Fruit fly (Drosophila melanogaster): ENCODE data around the gene CG44098.

Gene CG44098

DNA sequence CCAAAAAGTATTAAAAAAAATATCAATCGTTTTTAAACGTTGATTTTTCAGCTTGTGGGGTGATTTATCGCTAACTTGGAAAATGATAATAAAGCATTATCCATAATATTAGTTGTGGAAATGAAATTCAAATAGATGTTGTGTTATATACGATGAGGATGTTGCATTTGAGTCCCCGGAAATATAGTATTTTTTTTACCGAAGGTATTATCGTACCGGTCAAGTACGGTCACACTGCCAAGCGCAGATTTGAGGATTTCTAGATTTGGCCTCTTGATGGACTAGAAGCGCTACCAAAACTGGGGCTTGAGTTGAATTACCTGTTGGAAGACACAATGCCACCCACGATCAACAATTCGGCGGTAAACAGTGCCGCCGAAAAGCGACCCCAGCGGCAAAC, 2.4 kb upstream of the CG44098 start (continued):
- TF ChIP-seq CG6683 (GFP tag; optimal IDR thresholded peaks at IDR 0.05): no peak
- no peak for TF ChIP-seq ato (GFP tag; IDR thresholded peaks at IDR 0.05; ENCODE audit: partially characterized antibody)
- no peak for TF ChIP-seq CG12236 (GFP tag; optimal IDR thresholded peaks at IDR 0.05)
- TF ChIP-seq Hand (GFP tag; optimal IDR thresholded peaks at IDR 0.05): no peak
- TF ChIP-seq ap (GFP tag; IDR thresholded peaks at IDR 0.05): no peak
- no peak for TF ChIP-seq CG4404 (GFP tag; IDR thresholded peaks at IDR 0.05)
- TF ChIP-seq HHEX (GFP tag; optimal IDR thresholded peaks at IDR 0.05): peak; percentile 25
- TF ChIP-seq CG17385 (GFP tag; optimal IDR thresholded peaks at IDR 0.05): no peak
- peak; percentile 54 for TF ChIP-seq Rfx (GFP tag; IDR thresholded peaks at IDR 0.05)
- TF ChIP-seq Hmr (GFP tag; optimal IDR thresholded peaks at IDR 0.05): peak; percentile 57
- TF ChIP-seq CG14965 (GFP tag; optimal IDR thresholded peaks at IDR 0.05; ENCODE audit: borderline replicate concordance): no peak
- TF ChIP-seq CG13775 (GFP tag; optimal IDR thresholded peaks at IDR 0.05): peak; percentile 44
- TF ChIP-seq CG5953 (GFP tag; IDR thresholded peaks at IDR 0.05): no peak
- peak; percentile 40 for TF ChIP-seq BEAF-32 (GFP tag; optimal IDR thresholded peaks at IDR 0.05)
- TF ChIP-seq slbo (GFP tag; IDR thresholded peaks at IDR 0.05): peak; percentile 59; the same call in 1 of the 2 replicates
- peak; percentile 58; the same call in 1 of the 3 replicates for TF ChIP-seq zfh1 (GFP tag; IDR thresholded peaks at IDR 0.05)
- TF ChIP-seq Ptx1 (GFP tag; IDR thresholded peaks at IDR 0.05): peak; percentile 40; the same call in 1 of the 2 replicates
- peak; percentile 26 for TF ChIP-seq CG8924 (tag; optimal IDR thresholded peaks at IDR 0.05)
- TF ChIP-seq Dek (tag; optimal IDR thresholded peaks at IDR 0.05): peak; percentile 11
- TF ChIP-seq Xbp1 (GFP tag; optimal IDR thresholded peaks at IDR 0.05): peak; percentile 59
- TF ChIP-seq Bteb2 (GFP tag; optimal IDR thresholded peaks at IDR 0.05): peak; percentile 40
- no peak for TF ChIP-seq CG3065 (GFP tag; optimal IDR thresholded peaks at IDR 0.05)
- TF ChIP-seq sim (GFP tag; IDR thresholded peaks at IDR 0.05): no peak
- TF ChIP-seq bowl (GFP tag; IDR thresholded peaks at IDR 0.05): no peak
- TF ChIP-seq CG10321 (GFP tag; IDR thresholded peaks at IDR 0.05): no peak
- no peak for TF ChIP-seq CG1647 (GFP tag; optimal IDR thresholded peaks at IDR 0.05)
- TF ChIP-seq hkb (optimal IDR thresholded peaks at IDR 0.05): no peak
- peak; percentile 54; the same call in 1 of the 2 replicates for TF ChIP-seq hkb (GFP tag; IDR thresholded peaks at IDR 0.05)
- TF ChIP-seq Sry-δ (GFP tag; optimal IDR thresholded peaks at IDR 0.05): peak; percentile 17
- TF ChIP-seq CG31224 (GFP tag; IDR thresholded peaks at IDR 0.05): no peak
- TF ChIP-seq croc (GFP tag; conservative IDR thresholded peaks at IDR 0.05): no peak; the same call in 2 of the 3 replicates
- no peak for TF ChIP-seq ash1 (GFP tag; optimal IDR thresholded peaks at IDR 0.05)
- no peak for TF ChIP-seq Oli (tag; optimal IDR thresholded peaks at IDR 0.05)
- TF ChIP-seq nmo (GFP tag; optimal IDR thresholded peaks at IDR 0.05): peak; percentile 62
- no peak for TF ChIP-seq kay (GFP tag; optimal IDR thresholded peaks at IDR 0.05)
- peak; percentile 32 for TF ChIP-seq Sin3A (optimal IDR thresholded peaks at IDR 0.05)
- peak; percentile 20 for TF ChIP-seq bab2 (GFP tag; optimal IDR thresholded peaks at IDR 0.05)
- no peak for TF ChIP-seq CG2199 (GFP tag; IDR thresholded peaks at IDR 0.05)
- TF ChIP-seq chn (GFP tag; optimal IDR thresholded peaks at IDR 0.05): no peak
- no peak for TF ChIP-seq shn (GFP tag; optimal IDR thresholded peaks at IDR 0.05)
- TF ChIP-seq YL-1 (GFP tag; optimal IDR thresholded peaks at IDR 0.05): peak; percentile 66
- no peak for TF ChIP-seq Ravus (GFP tag; IDR thresholded peaks at IDR 0.05)
- TF ChIP-seq HmgD (GFP tag; optimal IDR thresholded peaks at IDR 0.05): peak; percentile 27
- TF ChIP-seq inv (GFP tag; IDR thresholded peaks at IDR 0.05; ENCODE audit: partially characterized antibody): no peak
- TF ChIP-seq Ets65A (GFP tag): no peak
- TF ChIP-seq CG13894 (tag; optimal IDR thresholded peaks at IDR 0.05): no peak
- peak; percentile 16 for TF ChIP-seq ind (GFP tag; optimal IDR thresholded peaks at IDR 0.05)
- no peak for TF ChIP-seq Atf3 (GFP tag; optimal IDR thresholded peaks at IDR 0.05)
- TF ChIP-seq gem (tag; optimal IDR thresholded peaks at IDR 0.05): no peak
- TF ChIP-seq CG33557 (GFP tag; optimal IDR thresholded peaks at IDR 0.05): no peak
- TF ChIP-seq Mrtf (GFP tag; IDR thresholded peaks at IDR 0.05): no peak
- TF ChIP-seq Lpt (GFP tag; optimal IDR thresholded peaks at IDR 0.05): no peak
- TF ChIP-seq MBD-R2 (GFP tag; IDR thresholded peaks at IDR 0.05): peak; percentile 86
